Worm (Caenorhabditis elegans) whole organism, late embryonic: ENCODE data around the gene emb-1.
A peak's percentile ranks its signal among the peaks of the same experiment; 100 is the strongest.

Experiments used
- C08G9.2 ChIP-seq: sonication (generic microtip); optimal IDR thresholded peaks from 2 replicates; lab custom pipeline; 2016; ENCODE audit warnings: mild to moderate bottlenecking, missing genetic modification characterization, moderate library complexity, missing compliant biosample characterization
- F13H6.1 ChIP-seq: sonication (generic microtip); optimal IDR thresholded peaks from 2 replicates; lab custom pipeline; 2016; ENCODE audit warnings: missing genetic modification characterization, missing compliant biosample characterization
- K02D7.2 ChIP-seq: sonication (generic microtip); optimal IDR thresholded peaks from 2 replicates; lab custom pipeline; 2017; ENCODE audit warnings: mild to moderate bottlenecking, missing genetic modification characterization, missing compliant biosample characterization
- Y22D7AL.16 ChIP-seq: sonication (generic microtip); optimal IDR thresholded peaks from 2 replicates; lab custom pipeline; 2016; ENCODE audit warnings: missing genetic modification characterization, missing compliant biosample characterization
- ama-1 ChIP-seq: fragments of 150-350 bp; optimal IDR thresholded peaks from 2 replicates; lab custom pipeline; 2014
- ceh-18 ChIP-seq: sonication (generic microtip); optimal IDR thresholded peaks from 2 replicates; lab custom pipeline; 2016; ENCODE audit warnings: missing genetic modification characterization, missing compliant biosample characterization
- ceh-19 ChIP-seq: fragments of 200-800 bp; sonication (Bioruptor generic); optimal IDR thresholded peaks from 2 replicates; lab custom pipeline; 2018; ENCODE audit warnings: mild to moderate bottlenecking, missing genetic modification characterization, missing compliant biosample characterization
- ceh-2 ChIP-seq: sonication (generic microtip); optimal IDR thresholded peaks from 2 replicates; lab custom pipeline; 2016; ENCODE audit warnings: missing genotype, missing genetic modification characterization, missing compliant biosample characterization
- ceh-22 ChIP-seq: sonication (generic microtip); optimal IDR thresholded peaks from 2 replicates; lab custom pipeline; 2017; ENCODE audit warnings: missing biosample characterization, missing genetic modification characterization
- ceh-31 ChIP-seq: sonication (generic microtip); optimal IDR thresholded peaks from 2 replicates; lab custom pipeline; 2016; ENCODE audit warnings: missing genetic modification characterization, missing compliant biosample characterization
- ceh-34 ChIP-seq: sonication (generic microtip); optimal IDR thresholded peaks from 2 replicates; lab custom pipeline; 2016; ENCODE audit warnings: mild to moderate bottlenecking, missing genetic modification characterization, missing compliant biosample characterization
- ceh-6 ChIP-seq: fragments of 200-800 bp; sonication (Bioruptor generic); optimal IDR thresholded peaks from 2 replicates; lab custom pipeline; 2018; ENCODE audit warnings: mild to moderate bottlenecking, missing genetic modification characterization, missing compliant biosample characterization
- ceh-9 ChIP-seq: sonication (generic microtip); optimal IDR thresholded peaks from 2 replicates; lab custom pipeline; 2016; ENCODE audit warnings: mild to moderate bottlenecking, missing genetic modification characterization, inconsistent platforms, missing compliant biosample characterization
- che-1 ChIP-seq: sonication (generic microtip); optimal IDR thresholded peaks from 2 replicates; lab custom pipeline; 2016; ENCODE audit warnings: mild to moderate bottlenecking, missing genetic modification characterization, missing compliant biosample characterization
- dve-1 ChIP-seq: sonication (generic microtip); optimal IDR thresholded peaks from 2 replicates; lab custom pipeline; 2017; ENCODE audit warnings: antibody characterized with exemption, mild to moderate bottlenecking, missing genetic modification characterization, missing compliant biosample characterization
- elt-2 ChIP-seq: sonication (generic microtip); optimal IDR thresholded peaks from 2 replicates; lab custom pipeline; 2016; ENCODE audit warnings: missing genetic modification reagents, missing genetic modification characterization, missing compliant biosample characterization
- elt-4 ChIP-seq: sonication (generic microtip); optimal IDR thresholded peaks from 2 replicates; lab custom pipeline; 2016; ENCODE audit warnings: missing genetic modification characterization, missing compliant biosample characterization
- ets-4 ChIP-seq: sonication (generic microtip); optimal IDR thresholded peaks from 2 replicates; lab custom pipeline; 2016; ENCODE audit warnings: missing genetic modification characterization, missing compliant biosample characterization
- fax-1 ChIP-seq: sonication (generic microtip); optimal IDR thresholded peaks from 2 replicates; lab custom pipeline; 2016; ENCODE audit warnings: missing genotype, missing genetic modification characterization, missing compliant biosample characterization
- gmeb-2 ChIP-seq: sonication (generic microtip); optimal IDR thresholded peaks from 2 replicates; lab custom pipeline; 2016; ENCODE audit warnings: missing genetic modification characterization, inconsistent platforms, missing compliant biosample characterization
- lim-6 ChIP-seq: sonication (generic microtip); optimal IDR thresholded peaks from 2 replicates; lab custom pipeline; 2016; ENCODE audit warnings: missing genetic modification characterization, missing compliant biosample characterization
- madf-2 ChIP-seq: sonication (generic microtip); optimal IDR thresholded peaks from 2 replicates; lab custom pipeline; 2017; ENCODE audit warnings: missing genetic modification characterization, missing compliant biosample characterization
- nfya-1 ChIP-seq: sonication (generic microtip); optimal IDR thresholded peaks from 2 replicates; lab custom pipeline; 2017; ENCODE audit warnings: missing genetic modification characterization, mild to moderate bottlenecking, missing compliant biosample characterization, antibody characterized with exemption, moderate library complexity
- nhr-11 ChIP-seq: fragments of 150-350 bp; optimal IDR thresholded peaks from 2 replicates; lab custom pipeline; 2014; ENCODE audit warnings: missing biosample characterization, missing genetic modification characterization
- pag-3 ChIP-seq: sonication (generic microtip); optimal IDR thresholded peaks from 2 replicates; lab custom pipeline; 2016; ENCODE audit warnings: missing compliant biosample characterization, missing genetic modification characterization, borderline replicate concordance
- pha-4 ChIP-seq: fragments of 150-350 bp; optimal IDR thresholded peaks from 2 replicates; lab custom pipeline; 2018; ENCODE audit warnings: missing biosample characterization, missing genetic modification reagents, missing genetic modification characterization
- pros-1 ChIP-seq: fragments of 150-350 bp; optimal IDR thresholded peaks from 2 replicates; lab custom pipeline; 2014; ENCODE audit warnings: missing biosample characterization, missing genetic modification reagents, missing genetic modification characterization
- ref-2 ChIP-seq: sonication (generic microtip); optimal IDR thresholded peaks from 2 replicates; lab custom pipeline; 2016; ENCODE audit warnings: missing genetic modification characterization, missing compliant biosample characterization
- rnt-1 ChIP-seq: sonication (generic microtip); optimal IDR thresholded peaks from 2 replicates; lab custom pipeline; 2016; ENCODE audit warnings: missing genetic modification characterization, missing compliant biosample characterization
- sdc-2 ChIP-seq: sonication (generic microtip); optimal IDR thresholded peaks from 2 replicates; lab custom pipeline; 2016; ENCODE audit warnings: missing genotype, missing genetic modification characterization, missing compliant biosample characterization
- sox-4 ChIP-seq: sonication (generic microtip); optimal IDR thresholded peaks from 2 replicates; lab custom pipeline; 2017; ENCODE audit warnings: mild to moderate bottlenecking, missing genetic modification characterization, inconsistent platforms, missing compliant biosample characterization
- tbx-2 ChIP-seq: sonication (generic microtip); optimal IDR thresholded peaks from 2 replicates; lab custom pipeline; 2016; ENCODE audit warnings: missing genetic modification characterization, missing compliant biosample characterization
- tbx-7 ChIP-seq: sonication (generic microtip); optimal IDR thresholded peaks from 2 replicates; lab custom pipeline; 2016; ENCODE audit warnings: missing genotype, missing genetic modification characterization, missing compliant biosample characterization
- unc-3 ChIP-seq, 2 experiments: fragments of 200-800 bp in 1 of 2; sonication (Bioruptor generic) in 1 of 2; sonication (generic microtip) in 1 of 2; conservative IDR thresholded peaks in 1 of 2; optimal IDR thresholded peaks in 1 of 2; 2 replicates each; pipeline versions ENCODE4 v1.3.6 to Lab custom; 2016 to 2022; ENCODE audit warnings: missing compliant biosample characterization in 2 of 2, missing genetic modification characterization in 2 of 2, missing genetic modification reagents in 1 of 2
- unc-42 ChIP-seq: sonication (generic microtip); optimal IDR thresholded peaks from 2 replicates; lab custom pipeline; 2016; ENCODE audit warnings: missing genotype, missing genetic modification characterization, missing compliant biosample characterization
- unc-55 ChIP-seq: sonication (generic microtip); optimal IDR thresholded peaks from 2 replicates; lab custom pipeline; 2017; ENCODE audit warnings: missing biosample characterization, missing genetic modification reagents, missing genetic modification characterization
- zip-5 ChIP-seq: sonication (generic microtip); optimal IDR thresholded peaks from 2 replicates; lab custom pipeline; 2016; ENCODE audit warnings: missing genetic modification characterization, missing compliant biosample characterization
- ztf-16 ChIP-seq: sonication (generic microtip); optimal IDR thresholded peaks from 2 replicates; lab custom pipeline; 2017; ENCODE audit warnings: missing genetic modification characterization, missing compliant biosample characterization

Gene emb-1

ce11 chrIII:5185620-5186019 lies 12.4 kb downstream of the emb-1 start, which contains the start of gene pup-2:
Gene pup-2, plus strand, starts transcription at chrIII:5185920.
- TF ChIP-seq che-1 (tag; lab: Kevin White, UChicago) (no peak), Y22D7AL.16 (tag; lab: Kevin White, UChicago) (no peak), lim-6 (tag; lab: Kevin White, UChicago) (no peak), elt-2 (no peak), F13H6.1 (no peak), nfya-1 (tag; lab: Kevin White, UChicago) (no peak), pha-4 (tag; lab: Kevin White, UChicago) (no peak), unc-55 (GFP tag; lab: Kevin White, UChicago) (no peak), madf-2 (tag; lab: Kevin White, UChicago) (no peak), tbx-7 (tag; lab: Kevin White, UChicago) (no peak), ceh-19 (GFP tag; lab: Kevin White, UChicago) (no peak), sox-4 (no peak), unc-3 (GFP tag; conservative IDR thresholded peaks at IDR 0.05; lab: Robert Waterston, UW) (no peak), unc-3 (tag; optimal IDR thresholded peaks at IDR 0.05; lab: Kevin White, UChicago) (no peak), ama-1 (lab: Kevin White, UChicago) (no peak), C08G9.2 (tag; lab: Kevin White, UChicago) (no peak), fax-1 (tag; lab: Kevin White, UChicago) (no peak)

- TF ChIP-seq K02D7.2 (tag; lab: Kevin White, UChicago) (no peak), ceh-6 (GFP tag; lab: Kevin White, UChicago) (no peak), ztf-16 (tag; lab: Kevin White, UChicago) (no peak), pag-3 (tag; lab: Kevin White, UChicago) (no peak), sdc-2 (tag; lab: Kevin White, UChicago) (no peak), dve-1 (no peak), nhr-11 (no peak), zip-5 (tag; lab: Kevin White, UChicago) (no peak), F13H6.1 (no peak), ref-2 (no peak), gmeb-2 (no peak), madf-2 (tag; lab: Kevin White, UChicago) (no peak), unc-3 (GFP tag; conservative IDR thresholded peaks at IDR 0.05; lab: Robert Waterston, UW) (no peak), unc-3 (tag; optimal IDR thresholded peaks at IDR 0.05; lab: Kevin White, UChicago) (no peak), rnt-1 (no peak), fax-1 (tag; lab: Kevin White, UChicago) (no peak), ceh-18 (tag; lab: Kevin White, UChicago) (no peak), tbx-2 (no peak), ceh-34 (tag; lab: Kevin White, UChicago) (no peak)
- TF ChIP-seq, all 69 proteins: peak for 0
These were observed 15.2 kb downstream of the emb-1 start, which contains the start of gene K10D2.8 for ce11 chrIII:5188426-5188825. Gene K10D2.8, plus strand, starts transcription at chrIII:5188726.

- TF ChIP-seq ceh-2 (tag; lab: Kevin White, UChicago) (peak; percentile 20), zip-5 (tag; lab: Kevin White, UChicago) (peak; percentile 35), lim-6 (tag; lab: Kevin White, UChicago) (peak; percentile 21), ref-2 (peak; percentile 50), fax-1 (tag; lab: Kevin White, UChicago) (no peak), F13H6.1 (no peak), elt-2 (no peak), C08G9.2 (tag; lab: Kevin White, UChicago) (peak; percentile 79), ceh-31 (tag; lab: Kevin White, UChicago) (peak; percentile 47), tbx-7 (tag; lab: Kevin White, UChicago) (peak; percentile 25), ets-4 (tag; lab: Kevin White, UChicago) (peak; percentile 91)
These were observed 16.9 kb downstream of the emb-1 start for ce11 chrIII:5190179-5190578.

ce11 chrIII:5190671-5191174 lies 17.5 kb downstream of the emb-1 start, which contains the start of gene hira-1:
Gene hira-1, plus strand, starts transcription at chrIII:5191124.
- TF ChIP-seq pros-1 (tag; lab: Kevin White, UChicago), result no peak
- peak; percentile 55 for TF ChIP-seq unc-42 (tag; lab: Kevin White, UChicago)
- TF ChIP-seq elt-4 (tag; lab: Kevin White, UChicago), result no peak
- no peak for TF ChIP-seq ceh-22 (tag; lab: Kevin White, UChicago)
- no peak for TF ChIP-seq ceh-9
